Worm (Caenorhabditis elegans): ENCODE data around the gene F55D1.1.

F55D1.1 gene

ce11 chrX:5478875-5479274 lies 10.8 kb upstream of the F55D1.1 start:
- TF ChIP-seq lin-13 (tag; optimal IDR thresholded peaks at IDR 0.05): no peak
- TF ChIP-seq elt-1 (tag; optimal IDR thresholded peaks at IDR 0.05; ENCODE audit: borderline replicate concordance, insufficient read depth): peak; percentile 39

- no peak for TF ChIP-seq flh-1 (GFP tag; optimal IDR thresholded peaks at IDR 0.05)
- no peak for TF ChIP-seq nhr-28 (tag; optimal IDR thresholded peaks at IDR 0.05)
- TF ChIP-seq tbx-8 (GFP tag; optimal IDR thresholded peaks at IDR 0.05): no peak
- TF ChIP-seq cnd-1 (tag; optimal IDR thresholded peaks at IDR 0.05): no peak
- TF ChIP-seq elt-1 (tag; optimal IDR thresholded peaks at IDR 0.05; ENCODE audit: borderline replicate concordance, insufficient read depth): no peak
- no peak for TF ChIP-seq mep-1 (tag; optimal IDR thresholded peaks at IDR 0.05)
- TF ChIP-seq ztf-11 (tag; optimal IDR thresholded peaks at IDR 0.05): no peak
- TF ChIP-seq pha-4 (tag; optimal IDR thresholded peaks at IDR 0.05): peak; percentile 9
- no peak for TF ChIP-seq nhr-12 (tag; optimal IDR thresholded peaks at IDR 0.05)
These were observed 10.3 kb upstream of the F55D1.1 start, which contains the start of gene dlg-1 for ce11 chrX:5479300-5479811. Gene dlg-1 (plus strand): TSS chrX:5479700.

ce11 chrX:5479876-5480580 lies 9.6 kb upstream of the F55D1.1 start:
- TF ChIP-seq lin-13 (tag; optimal IDR thresholded peaks at IDR 0.05) (no peak), lsy-2 (tag; optimal IDR thresholded peaks at IDR 0.05) (no peak), ceh-83 (GFP tag; optimal IDR thresholded peaks at IDR 0.05) (no peak), bed-3 (GFP tag; optimal IDR thresholded peaks at IDR 0.05) (no peak), nhr-2 (tag; optimal IDR thresholded peaks at IDR 0.05) (peak; percentile 7), snpc-4 (tag; optimal IDR thresholded peaks at IDR 0.05) (no peak), ham-2 (GFP tag; optimal IDR thresholded peaks at IDR 0.05) (peak; percentile 1), unc-62 (GFP tag; optimal IDR thresholded peaks at IDR 0.05) (no peak), unc-39 (tag; optimal IDR thresholded peaks at IDR 0.05) (no peak), ztf-11 (tag; optimal IDR thresholded peaks at IDR 0.05) (peak; percentile 3), mab-5 (tag; optimal IDR thresholded peaks at IDR 0.05) (no peak), zip-8 (tag; optimal IDR thresholded peaks at IDR 0.05) (no peak), nhr-76 (tag; optimal IDR thresholded peaks at IDR 0.05) (no peak), sptf-1 (tag; optimal IDR thresholded peaks at IDR 0.05) (no peak), elt-3 (tag; optimal IDR thresholded peaks at IDR 0.05) (no peak), ces-1 (GFP tag; optimal IDR thresholded peaks at IDR 0.05) (no peak), elt-1 (tag; optimal IDR thresholded peaks at IDR 0.05; ENCODE audit: borderline replicate concordance, insufficient read depth) (no peak), cnd-1 (tag; optimal IDR thresholded peaks at IDR 0.05) (no peak), sem-2 (GFP tag; optimal IDR thresholded peaks at IDR 0.05) (no peak), tbx-8 (GFP tag; optimal IDR thresholded peaks at IDR 0.05) (no peak), blmp-1 (tag; optimal IDR thresholded peaks at IDR 0.05) (peak; percentile 72), flh-1 (GFP tag; optimal IDR thresholded peaks at IDR 0.05) (no peak), M03D4.4 (tag; optimal IDR thresholded peaks at IDR 0.05) (no peak), drap-1 (GFP tag; optimal IDR thresholded peaks at IDR 0.05) (no peak), nhr-12 (tag; optimal IDR thresholded peaks at IDR 0.05) (no peak), mep-1 (tag; optimal IDR thresholded peaks at IDR 0.05) (peak; percentile 11), ceh-43 (GFP tag; optimal IDR thresholded peaks at IDR 0.05) (no peak), unc-120 (tag; optimal IDR thresholded peaks at IDR 0.05; ENCODE audit: poor library complexity, severe bottlenecking) (no peak), pha-4 (tag; optimal IDR thresholded peaks at IDR 0.05) (peak; percentile 29), lin-32 (GFP tag; optimal IDR thresholded peaks at IDR 0.05) (no peak), hlh-1 (tag; optimal IDR thresholded peaks at IDR 0.05) (no peak), mls-2 (tag; optimal IDR thresholded peaks at IDR 0.05) (peak; percentile 33), nhr-237 (tag; optimal IDR thresholded peaks at IDR 0.05) (peak; percentile 7), nhr-28 (tag; optimal IDR thresholded peaks at IDR 0.05) (no peak), ceh-39 (tag; optimal IDR thresholded peaks at IDR 0.05) (no peak)
